Worm (Caenorhabditis elegans): ENCODE data around the gene fbxc-27.

fbxc-27 gene

DNA sequence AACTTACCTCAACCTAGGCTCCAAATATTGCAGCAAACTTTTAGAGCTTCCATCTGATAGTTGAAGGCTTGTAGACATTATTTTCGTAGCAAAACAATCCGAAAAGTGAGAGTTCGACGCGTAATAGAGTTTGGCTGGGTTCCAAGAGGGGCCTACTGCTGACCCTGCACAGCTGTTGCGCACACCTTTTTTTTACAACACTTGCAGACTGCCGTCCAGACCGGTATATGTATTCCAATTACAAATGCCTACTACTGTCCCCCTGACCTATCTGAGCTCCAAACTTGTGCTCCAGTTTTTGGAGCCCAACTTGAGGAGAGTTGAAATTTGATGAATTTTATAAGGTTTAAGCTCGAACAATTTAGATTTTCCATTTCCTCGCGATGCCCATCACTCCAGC lies at the start of gene fbxc-27, which contains the start of gene fbxc-24:
Gene fbxc-27 (plus strand): TSS at position 216 of the 400 bp plus-strand sequence.
Gene fbxc-24 (minus strand): TSS at position 101 of the 400 bp plus-strand sequence.
- TF ChIP-seq hlh-1 (tag; optimal IDR thresholded peaks at IDR 0.05) (peak; percentile 68), mls-2 (tag; optimal IDR thresholded peaks at IDR 0.05) (no peak)

ce11 chrII:861564-861963 lies 48.0 kb upstream of the fbxc-27 start, which contains the start of gene Y46B2A.4:
TSS of gene Y46B2A.4 (plus strand) at chrII:861864.
- no peak for TF ChIP-seq ztf-11 (tag; optimal IDR thresholded peaks at IDR 0.05)
- TF ChIP-seq mep-1 (tag; optimal IDR thresholded peaks at IDR 0.05), result no peak

- TF ChIP-seq unc-120 (tag; optimal IDR thresholded peaks at IDR 0.05; ENCODE audit: poor library complexity, severe bottlenecking) (no peak), elt-3 (tag; optimal IDR thresholded peaks at IDR 0.05) (no peak), sem-2 (GFP tag; optimal IDR thresholded peaks at IDR 0.05) (no peak), bed-3 (GFP tag; optimal IDR thresholded peaks at IDR 0.05) (no peak), ztf-11 (tag; optimal IDR thresholded peaks at IDR 0.05) (no peak), ceh-39 (tag; optimal IDR thresholded peaks at IDR 0.05) (no peak), M03D4.4 (tag; optimal IDR thresholded peaks at IDR 0.05) (no peak), zip-8 (tag; optimal IDR thresholded peaks at IDR 0.05) (no peak), mab-5 (tag; optimal IDR thresholded peaks at IDR 0.05) (no peak), sptf-1 (tag; optimal IDR thresholded peaks at IDR 0.05) (no peak), snpc-4 (tag; optimal IDR thresholded peaks at IDR 0.05) (no peak), blmp-1 (tag; optimal IDR thresholded peaks at IDR 0.05) (no peak), lin-13 (tag; optimal IDR thresholded peaks at IDR 0.05) (no peak), tbx-8 (GFP tag; optimal IDR thresholded peaks at IDR 0.05) (no peak), unc-62 (GFP tag; optimal IDR thresholded peaks at IDR 0.05) (no peak), flh-1 (GFP tag; optimal IDR thresholded peaks at IDR 0.05) (no peak), nhr-76 (tag; optimal IDR thresholded peaks at IDR 0.05) (no peak), ces-1 (GFP tag; optimal IDR thresholded peaks at IDR 0.05) (no peak)
Observed at ce11 chrII:866801-867200, 42.8 kb upstream of the fbxc-27 start, which contains the start of gene Y46B2A.3. TSS of gene Y46B2A.3 (minus strand) at chrII:866901.

ce11 chrII:868240-868864 lies 41.2 kb upstream of the fbxc-27 start, which contains the start of gene fbxc-51:
TSS of gene fbxc-51 (plus strand) at chrII:868814.
- TF ChIP-seq M03D4.4 (tag; optimal IDR thresholded peaks at IDR 0.05), result no peak
- peak; percentile 18 for TF ChIP-seq lin-32 (GFP tag; optimal IDR thresholded peaks at IDR 0.05)
- no peak for TF ChIP-seq tbx-8 (GFP tag; optimal IDR thresholded peaks at IDR 0.05)
- peak; percentile 94 for TF ChIP-seq cnd-1 (tag; optimal IDR thresholded peaks at IDR 0.05)
- no peak for TF ChIP-seq zip-8 (tag; optimal IDR thresholded peaks at IDR 0.05)
- no peak for TF ChIP-seq hlh-1 (tag; optimal IDR thresholded peaks at IDR 0.05)
- no peak for TF ChIP-seq blmp-1 (tag; optimal IDR thresholded peaks at IDR 0.05)
- no peak for TF ChIP-seq unc-39 (tag; optimal IDR thresholded peaks at IDR 0.05)
- no peak for TF ChIP-seq ceh-43 (GFP tag; optimal IDR thresholded peaks at IDR 0.05)
- no peak for TF ChIP-seq lin-13 (tag; optimal IDR thresholded peaks at IDR 0.05)
- TF ChIP-seq nhr-2 (tag; optimal IDR thresholded peaks at IDR 0.05), result peak; percentile 71
- no peak for TF ChIP-seq mab-5 (tag; optimal IDR thresholded peaks at IDR 0.05)
- no peak for TF ChIP-seq nhr-12 (tag; optimal IDR thresholded peaks at IDR 0.05)
- TF ChIP-seq nhr-76 (tag; optimal IDR thresholded peaks at IDR 0.05), result no peak

- TF ChIP-seq ceh-43 (GFP tag; optimal IDR thresholded peaks at IDR 0.05), result no peak
- TF ChIP-seq sem-2 (GFP tag; optimal IDR thresholded peaks at IDR 0.05), result no peak
- TF ChIP-seq unc-39 (tag; optimal IDR thresholded peaks at IDR 0.05), result no peak
- TF ChIP-seq flh-1 (GFP tag; optimal IDR thresholded peaks at IDR 0.05), result no peak
- no peak for TF ChIP-seq elt-1 (tag; optimal IDR thresholded peaks at IDR 0.05; ENCODE audit: borderline replicate concordance, insufficient read depth)
- no peak for TF ChIP-seq ztf-11 (tag; optimal IDR thresholded peaks at IDR 0.05)
- TF ChIP-seq pha-4 (tag; optimal IDR thresholded peaks at IDR 0.05), result no peak
- TF ChIP-seq tbx-8 (GFP tag; optimal IDR thresholded peaks at IDR 0.05), result no peak
- TF ChIP-seq nhr-76 (tag; optimal IDR thresholded peaks at IDR 0.05), result no peak
- TF ChIP-seq ceh-83 (GFP tag; optimal IDR thresholded peaks at IDR 0.05), result no peak
- no peak for TF ChIP-seq cnd-1 (tag; optimal IDR thresholded peaks at IDR 0.05)
Observed at ce11 chrII:869316-869715, 40.3 kb upstream of the fbxc-27 start.

Data from whole organism, mixed stage, embryonic.